Fruit fly (Drosophila melanogaster): ENCODE results near the gene Fur2.
A peak's percentile ranks its signal among the peaks of the same experiment; 100 is the strongest.

Fur2 gene

DNA sequence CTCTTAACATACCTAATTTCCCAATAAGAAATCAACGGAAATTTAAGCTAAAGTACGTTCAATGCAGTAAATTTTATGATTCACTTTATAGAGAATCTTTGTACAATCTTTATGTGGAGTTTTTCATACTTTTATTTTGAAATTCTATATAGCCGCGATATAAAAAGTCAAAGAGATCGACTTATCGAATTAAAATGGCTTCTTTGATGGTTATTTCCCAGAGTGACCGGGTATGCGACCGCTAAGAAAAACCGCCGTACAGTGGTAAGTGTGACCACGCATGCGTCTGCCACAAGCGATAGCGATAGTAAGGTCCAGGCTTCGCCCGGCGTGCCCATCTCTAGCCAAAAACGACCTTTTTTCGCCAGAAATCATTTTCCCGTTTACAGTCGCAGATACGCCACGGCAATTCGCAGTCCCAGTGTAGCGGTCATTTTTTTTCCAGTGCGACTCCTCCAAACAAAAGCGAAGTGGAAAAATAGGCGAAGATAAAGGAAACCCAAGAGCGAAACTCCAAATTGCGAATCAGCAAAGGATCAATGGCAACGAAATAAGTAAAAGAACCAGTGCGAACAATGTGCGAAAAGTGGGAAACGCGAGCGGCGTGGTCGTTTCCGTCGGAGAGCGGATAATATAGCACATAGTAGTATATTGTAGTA, 49.7 kb downstream of the Fur2 start, which contains the start of gene hang:
TSS of gene hang (plus strand) at position 366 of the 659 bp plus-strand sequence.
- peak; percentile 53 for TF ChIP-seq noc (tag; optimal IDR thresholded peaks at IDR 0.05)

DNA sequence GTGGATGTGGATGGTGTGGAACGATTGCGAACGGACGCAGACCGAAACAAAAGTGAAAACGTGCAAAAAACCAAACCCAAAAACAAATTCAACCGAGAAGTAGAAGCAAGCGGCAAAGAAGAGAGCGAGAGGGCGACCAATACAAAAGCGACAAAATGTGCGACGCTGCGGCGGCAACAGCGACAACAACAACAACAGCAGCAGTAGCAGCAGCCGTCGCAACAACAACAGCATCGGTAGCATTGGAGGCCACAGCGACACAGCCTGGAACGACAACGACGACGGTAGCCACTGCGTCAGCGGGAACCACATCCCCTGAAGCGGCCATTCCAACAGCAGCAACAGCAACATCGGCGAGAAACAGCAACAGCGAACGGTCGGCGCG, 50.2 kb downstream of the Fur2 start:
- TF ChIP-seq noc (tag; optimal IDR thresholded peaks at IDR 0.05) = no peak

DNA sequence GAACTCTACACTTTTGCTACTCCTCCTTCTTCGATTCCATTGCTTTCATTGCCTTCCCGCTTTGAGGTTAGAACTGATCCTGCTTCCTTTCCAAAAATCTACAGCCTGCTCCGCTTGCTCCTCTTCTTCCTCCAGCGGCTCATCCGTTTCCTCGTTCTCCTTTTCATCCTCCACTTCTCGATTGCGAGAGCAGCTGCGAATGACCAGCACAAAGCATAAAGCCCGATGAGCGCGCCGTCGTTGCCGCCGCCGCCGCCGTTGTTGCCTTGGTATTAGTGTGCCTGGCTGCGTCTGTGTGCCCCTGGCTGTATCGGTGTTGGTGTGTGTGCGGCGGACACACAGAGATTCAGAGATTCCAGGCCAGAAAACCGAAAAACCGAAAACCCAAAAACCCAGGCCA, 51.4 kb downstream of the Fur2 start:
- no peak for TF ChIP-seq noc (tag; optimal IDR thresholded peaks at IDR 0.05)

DNA sequence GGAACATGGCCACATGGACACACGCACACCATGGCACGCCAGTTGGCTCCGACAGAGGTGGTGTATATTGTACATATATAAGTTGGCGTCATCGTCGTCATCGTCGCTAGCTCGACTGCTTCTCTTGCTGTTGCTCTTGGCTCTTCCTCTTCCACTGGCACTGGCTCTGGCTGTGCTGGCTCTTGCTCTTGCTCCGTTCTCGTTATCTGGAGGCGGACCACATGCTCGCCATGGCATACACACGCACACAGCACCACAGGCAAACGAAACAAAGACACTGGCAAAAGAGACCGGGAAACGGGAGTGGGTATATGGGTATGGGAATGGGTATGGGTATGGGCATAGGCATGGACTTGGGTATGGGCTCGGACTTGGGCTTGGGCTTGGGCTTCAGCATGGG, 52.3 kb downstream of the Fur2 start:
- TF ChIP-seq noc (tag; optimal IDR thresholded peaks at IDR 0.05) = no peak

DNA sequence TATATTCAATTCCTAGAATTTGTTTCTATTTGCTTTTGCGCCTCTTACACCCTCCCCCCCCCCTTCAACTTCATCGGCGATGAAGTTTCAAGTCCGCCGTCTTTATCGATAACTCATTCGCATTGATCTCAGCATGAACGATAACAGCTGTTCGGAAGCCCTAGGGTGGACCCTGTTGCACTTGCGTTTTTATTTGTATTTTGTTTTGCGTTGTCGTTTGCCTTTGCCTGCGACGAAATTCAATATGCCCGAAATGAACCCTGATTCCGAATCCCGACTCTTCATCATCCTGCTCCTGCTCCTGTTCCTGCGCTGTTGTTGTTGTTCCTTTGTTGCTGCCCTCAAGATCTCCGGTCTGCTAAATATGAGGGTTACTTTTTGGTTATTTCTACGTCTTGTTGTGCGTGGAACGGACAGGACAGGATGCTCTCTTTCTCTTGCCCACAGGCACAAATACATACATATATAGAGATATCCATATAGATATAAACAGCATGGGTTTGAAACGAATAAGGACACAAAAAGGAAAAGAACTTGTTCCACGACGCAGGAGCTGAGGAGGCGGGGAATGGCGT, 53.7 kb downstream of the Fur2 start:
- TF ChIP-seq noc (tag; optimal IDR thresholded peaks at IDR 0.05) = no peak

DNA sequence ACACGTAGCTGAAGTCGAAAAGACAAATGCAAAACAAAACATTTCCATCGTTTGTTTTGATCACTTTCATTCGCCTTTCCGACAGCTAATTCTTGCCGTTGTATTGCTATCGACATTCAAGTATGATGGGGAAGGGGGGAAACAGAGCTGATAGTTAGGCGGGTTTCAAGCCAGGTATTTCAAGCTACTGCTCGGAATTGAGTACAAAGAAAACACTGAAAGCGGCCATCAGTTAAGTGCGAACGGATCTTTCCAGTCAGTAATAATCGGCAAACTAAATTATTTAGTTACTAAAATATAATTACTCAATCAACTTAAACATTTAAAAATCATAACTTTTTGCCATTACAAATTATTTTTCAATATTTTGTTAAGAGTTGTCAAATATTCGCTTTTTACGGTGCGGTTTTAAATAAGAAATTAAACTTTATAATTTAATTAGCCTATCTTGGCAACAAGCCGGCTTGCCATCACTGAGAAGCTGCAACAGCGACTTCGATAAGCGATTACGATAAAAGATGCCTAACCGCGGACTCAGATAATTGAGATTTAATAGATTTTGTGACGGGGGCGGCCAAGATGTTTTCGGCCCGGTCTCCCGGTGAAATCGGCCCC, 55.0 kb downstream of the Fur2 start:
- no peak for TF ChIP-seq noc (tag; optimal IDR thresholded peaks at IDR 0.05)

DNA sequence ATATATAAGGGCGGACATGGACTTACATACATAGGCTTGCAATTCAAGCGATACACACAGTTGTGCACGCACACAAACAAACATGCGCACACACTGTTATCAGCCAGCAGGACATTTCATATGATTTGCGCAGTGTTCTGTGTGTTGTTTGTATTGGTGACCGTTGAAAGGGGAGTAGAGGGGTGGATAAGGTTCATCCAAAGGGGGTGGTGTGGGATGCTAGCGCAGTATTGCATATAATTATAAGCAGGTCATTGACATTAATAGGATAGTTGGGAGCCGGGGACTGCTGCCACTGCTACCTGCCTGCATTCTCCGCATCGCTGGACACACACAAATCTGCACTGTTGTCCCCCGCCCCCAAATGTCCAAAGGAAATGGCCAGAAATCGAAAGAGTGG, 55.6 kb downstream of the Fur2 start:
- TF ChIP-seq noc (tag; optimal IDR thresholded peaks at IDR 0.05) = no peak
